Fruit fly (Drosophila melanogaster) whole organism, embryonic: ENCODE results near the gene CG7896.

ENCODE experiments used
- Bdp1 ChIP-seq: fragments of 200-800 bp; sonication (Bioruptor generic); optimal IDR thresholded peaks from 3 replicates; lab custom pipeline; 2016; ENCODE audit warnings: missing biosample characterization, missing genetic modification characterization
- CG11398 ChIP-seq: fragments of 200-800 bp; sonication (Bioruptor generic); optimal IDR thresholded peaks from 2 replicates; lab custom pipeline; 2016; ENCODE audit warnings: missing biosample characterization, missing genetic modification characterization
- CG12769 ChIP-seq: fragments of 200-800 bp; sonication (Bioruptor generic); optimal IDR thresholded peaks from 2 replicates; lab custom pipeline; 2019; ENCODE audit warnings: missing biosample characterization, mild to moderate bottlenecking, missing genetic modification characterization, moderate library complexity
- CG12942 ChIP-seq: fragments of 200-800 bp; sonication (Bioruptor generic); optimal IDR thresholded peaks from 3 replicates; lab custom pipeline; 2016; ENCODE audit warnings: missing biosample characterization, missing genetic modification characterization
- CG15601 ChIP-seq: fragments of 200-800 bp; sonication (Bioruptor generic); optimal IDR thresholded peaks from 3 replicates; lab custom pipeline; 2019; ENCODE audit warnings: missing biosample characterization, mild to moderate bottlenecking, missing genetic modification characterization, moderate library complexity
- CG17568 ChIP-seq: fragments of 200-800 bp; sonication (Bioruptor generic); optimal IDR thresholded peaks from 2 replicates; lab custom pipeline; 2018; ENCODE audit warnings: missing biosample characterization, mild to moderate bottlenecking, missing genetic modification characterization, moderate library complexity
- CG18619 ChIP-seq: fragments of 200-800 bp; sonication (Bioruptor generic); optimal IDR thresholded peaks from 3 replicates; lab custom pipeline; 2017; ENCODE audit warnings: missing biosample characterization, mild to moderate bottlenecking, missing genetic modification characterization
- CG2120 ChIP-seq: fragments of 200-800 bp; sonication (Bioruptor generic); optimal IDR thresholded peaks from 3 replicates; lab custom pipeline; 2016; ENCODE audit warnings: missing biosample characterization, missing genetic modification characterization
- CG2678 ChIP-seq: fragments of 200-800 bp; sonication (Bioruptor generic); optimal IDR thresholded peaks from 3 replicates; lab custom pipeline; 2019; ENCODE audit warnings: missing biosample characterization, mild to moderate bottlenecking, missing genetic modification characterization, moderate library complexity
- CG3065 ChIP-seq: fragments of 200-800 bp; sonication (Bioruptor generic); optimal IDR thresholded peaks from 2 replicates; lab custom pipeline; 2016; ENCODE audit warnings: missing biosample characterization, missing genetic modification characterization
- CG32532 ChIP-seq: fragments of 200-800 bp; sonication (Bioruptor generic); IDR thresholded peaks from 2 replicates; pipeline ENCODE4 v1.3.6; 2022; ENCODE audit warnings: missing biosample characterization, missing genetic modification characterization
- CG3995 ChIP-seq: fragments of 200-800 bp; sonication (Bioruptor generic); optimal IDR thresholded peaks from 3 replicates; lab custom pipeline; 2016; ENCODE audit warnings: missing biosample characterization, missing genetic modification characterization
- CG6791 ChIP-seq: fragments of 200-800 bp; sonication (Bioruptor generic); IDR thresholded peaks from 3 replicates; pipeline ENCODE4 v1.3.6; 2022; ENCODE audit warnings: missing biosample characterization, missing genetic modification characterization; ENCODE audit not compliant: partially characterized antibody
- CG7786 ChIP-seq: fragments of 200-800 bp; sonication (Bioruptor generic); optimal IDR thresholded peaks from 2 replicates; lab custom pipeline; 2016; ENCODE audit warnings: missing biosample characterization, missing genetic modification characterization
- CG7839 ChIP-seq: fragments of 200-800 bp; sonication (Bioruptor generic); optimal IDR thresholded peaks from 3 replicates; lab custom pipeline; 2018; ENCODE audit warnings: missing biosample characterization, mild to moderate bottlenecking, missing genetic modification characterization, moderate library complexity
- CG8089 ChIP-seq: fragments of 200-800 bp; sonication (Bioruptor generic); optimal IDR thresholded peaks from 3 replicates; lab custom pipeline; 2016; ENCODE audit warnings: missing biosample characterization, missing genetic modification characterization
- CG8290 ChIP-seq, 3 experiments: fragments of 200-800 bp; sonication (Bioruptor generic); optimal IDR thresholded peaks; 2 replicates each; lab custom pipeline; 2016 to 2019; ENCODE audit warnings: missing biosample characterization in 3 of 3, missing genetic modification characterization in 3 of 3, mild to moderate bottlenecking in 2 of 3, moderate library complexity in 1 of 3
- CG8478 ChIP-seq: fragments of >200 bp; optimal IDR thresholded peaks from 2 replicates; lab custom pipeline; 2018
- CG9215 ChIP-seq: fragments of 200-800 bp; sonication (Bioruptor generic); IDR thresholded peaks from 2 replicates; pipeline ENCODE4 v1.3.6; 2022; ENCODE audit warnings: missing biosample characterization, missing genetic modification characterization
- CG9876 ChIP-seq: fragments of 200-800 bp; sonication (Bioruptor generic); optimal IDR thresholded peaks from 2 replicates; lab custom pipeline; 2016; ENCODE audit warnings: missing biosample characterization, missing genetic modification characterization
- Gug ChIP-seq: fragments of 200-800 bp; sonication (Bioruptor generic); IDR thresholded peaks from 4 replicates; pipeline ENCODE4 v1.3.6; 2022; ENCODE audit warnings: missing biosample characterization, missing genetic modification characterization
- HHEX ChIP-seq: fragments of 200-800 bp; sonication (Bioruptor generic); optimal IDR thresholded peaks from 3 replicates; lab custom pipeline; 2017; ENCODE audit warnings: missing biosample characterization, mild to moderate bottlenecking, missing genetic modification characterization, missing genetic modification reagents
- HLH54F ChIP-seq: fragments of 200-800 bp; sonication (Bioruptor generic); optimal IDR thresholded peaks from 3 replicates; lab custom pipeline; 2016; ENCODE audit warnings: missing biosample characterization, missing genetic modification characterization
- Mrtf ChIP-seq: fragments of 200-800 bp; sonication (Bioruptor generic); IDR thresholded peaks from 3 replicates; pipeline ENCODE4 v1.3.6; 2022; ENCODE audit warnings: missing biosample characterization, missing genetic modification characterization
- Nf-YB ChIP-seq: fragments of 200-800 bp; sonication (Bioruptor generic); optimal IDR thresholded peaks from 3 replicates; lab custom pipeline; 2019; ENCODE audit warnings: missing biosample characterization, mild to moderate bottlenecking, missing genetic modification characterization, moderate library complexity
- NfI ChIP-seq: fragments of 200-800 bp; sonication (Bioruptor generic); optimal IDR thresholded peaks from 3 replicates; lab custom pipeline; 2018; ENCODE audit warnings: missing biosample characterization, mild to moderate bottlenecking, missing genetic modification characterization, moderate library complexity
- Opbp ChIP-seq: fragments of 200-800 bp; sonication (Bioruptor generic); IDR thresholded peaks from 3 replicates; pipeline ENCODE4 v1.3.6; 2022; ENCODE audit warnings: missing biosample characterization, missing genetic modification characterization; ENCODE audit not compliant: partially characterized antibody
- PHDP ChIP-seq: fragments of 200-800 bp; sonication (Bioruptor generic); optimal IDR thresholded peaks from 3 replicates; lab custom pipeline; 2018; ENCODE audit warnings: missing biosample characterization, mild to moderate bottlenecking, missing genetic modification characterization, moderate library complexity
- Sox102F ChIP-seq: fragments of 200-800 bp; sonication (Bioruptor generic); optimal IDR thresholded peaks from 2 replicates; lab custom pipeline; 2018; ENCODE audit warnings: missing biosample characterization, mild to moderate bottlenecking, missing genetic modification characterization, moderate library complexity
- Taf1 ChIP-seq: fragments of 200-800 bp; sonication (Bioruptor generic); IDR thresholded peaks from 2 replicates; pipeline ENCODE4 v1.3.6; 2022; ENCODE audit warnings: missing biosample characterization, missing genetic modification characterization
- Usf ChIP-seq: fragments of 200-800 bp; sonication (Bioruptor generic); optimal IDR thresholded peaks from 2 replicates; lab custom pipeline; 2017; ENCODE audit warnings: missing genotype, missing biosample characterization, missing genetic modification characterization
- bigmax ChIP-seq: fragments of 200-800 bp; sonication (Bioruptor generic); optimal IDR thresholded peaks from 2 replicates; lab custom pipeline; 2018; ENCODE audit warnings: missing biosample characterization, mild to moderate bottlenecking, missing genetic modification characterization
- chinmo ChIP-seq: fragments of 200-800 bp; sonication (Bioruptor generic); IDR thresholded peaks from 4 replicates; pipeline ENCODE4 v1.3.6; 2022; ENCODE audit warnings: missing biosample characterization, missing genetic modification characterization; ENCODE audit not compliant: partially characterized antibody
- croc ChIP-seq: fragments of 200-800 bp; sonication (Bioruptor generic); conservative IDR thresholded peaks from 3 replicates; pipeline ENCODE4 v1.3.6; 2022; ENCODE audit warnings: missing biosample characterization, missing genetic modification characterization
- dimm ChIP-seq: fragments of 200-800 bp; sonication (Bioruptor generic); IDR thresholded peaks from 2 replicates; pipeline ENCODE4 v1.3.6; 2022; ENCODE audit warnings: missing biosample characterization, missing genetic modification characterization
- dpn ChIP-seq, 2 experiments: fragments of 200-800 bp; sonication (Bioruptor generic); optimal IDR thresholded peaks; 3 replicates each; lab custom pipeline; 2016; ENCODE audit warnings: missing biosample characterization in 2 of 2, missing genetic modification characterization in 2 of 2
- exex ChIP-seq: fragments of 200-800 bp; sonication (Bioruptor generic); optimal IDR thresholded peaks from 4 replicates; lab custom pipeline; 2018; ENCODE audit warnings: missing biosample characterization, mild to moderate bottlenecking, missing genetic modification characterization, moderate library complexity
- fu2 ChIP-seq: fragments of 200-800 bp; sonication (Bioruptor generic); optimal IDR thresholded peaks from 2 replicates; lab custom pipeline; 2016; ENCODE audit warnings: missing biosample characterization, missing genetic modification characterization
- grn ChIP-seq: fragments of 200-800 bp; sonication (Bioruptor generic); optimal IDR thresholded peaks from 3 replicates; lab custom pipeline; 2017; ENCODE audit warnings: missing biosample characterization, missing genetic modification characterization
- h ChIP-seq: fragments of >200 bp; optimal IDR thresholded peaks from 2 replicates; lab custom pipeline; 2017
- hkb ChIP-seq, 2 experiments: fragments of 200-800 bp in 1 of 2; fragments of >200 bp in 1 of 2; sonication (Bioruptor generic) in 1 of 2; IDR thresholded peaks in 1 of 2; optimal IDR thresholded peaks in 1 of 2; 2 replicates each; pipeline versions ENCODE4 v1.3.6 to Lab custom; 2017 to 2022; ENCODE audit warnings: missing biosample characterization in 1 of 2, missing genetic modification characterization in 1 of 2
- lola ChIP-seq, 3 experiments: fragments of >200 bp in 2 of 3; fragments of 200-800 bp in 1 of 3; sonication (Bioruptor generic) in 1 of 3; optimal IDR thresholded peaks; 2 replicates each; lab custom pipeline; 2017 to 2019; ENCODE audit warnings: missing biosample characterization in 3 of 3, missing genetic modification characterization in 3 of 3, mild to moderate bottlenecking in 1 of 3, moderate library complexity in 1 of 3
- luna ChIP-seq: fragments of 200-800 bp; sonication (Bioruptor generic); optimal IDR thresholded peaks from 2 replicates; lab custom pipeline; 2016; ENCODE audit warnings: missing biosample characterization, missing genetic modification characterization
- maf-S ChIP-seq: fragments of 200-800 bp; sonication (Bioruptor generic); optimal IDR thresholded peaks from 2 replicates; lab custom pipeline; 2016; ENCODE audit warnings: missing biosample characterization, missing genetic modification characterization
- rib ChIP-seq: fragments of 200-800 bp; sonication (Bioruptor generic); IDR thresholded peaks from 2 replicates; pipeline ENCODE4 v1.3.6; 2022; ENCODE audit warnings: missing biosample characterization, missing genetic modification characterization
- run ChIP-seq: fragments of 200-800 bp; sonication (Bioruptor generic); optimal IDR thresholded peaks from 3 replicates; lab custom pipeline; 2018; ENCODE audit warnings: missing biosample characterization, mild to moderate bottlenecking, missing genetic modification characterization
- scrt ChIP-seq: fragments of 200-800 bp; sonication (Bioruptor generic); optimal IDR thresholded peaks from 2 replicates; lab custom pipeline; 2018; ENCODE audit warnings: missing biosample characterization, mild to moderate bottlenecking, missing genetic modification characterization, moderate library complexity
- sisA ChIP-seq: fragments of 200-800 bp; sonication (Bioruptor generic); IDR thresholded peaks from 2 replicates; pipeline ENCODE4 v1.3.6; 2022; ENCODE audit warnings: missing biosample characterization, missing genetic modification characterization
- unc-4 ChIP-seq: fragments of 200-800 bp; sonication (Bioruptor generic); IDR thresholded peaks from 2 replicates; pipeline ENCODE4 v1.3.6; 2022; ENCODE audit warnings: missing biosample characterization, missing genetic modification characterization; ENCODE audit not compliant: partially characterized antibody
- zen ChIP-seq: fragments of 200-800 bp; sonication (Bioruptor generic); optimal IDR thresholded peaks from 3 replicates; lab custom pipeline; 2018; ENCODE audit warnings: missing biosample characterization, mild to moderate bottlenecking, missing genetic modification characterization, moderate library complexity

CG7896 gene

DNA sequence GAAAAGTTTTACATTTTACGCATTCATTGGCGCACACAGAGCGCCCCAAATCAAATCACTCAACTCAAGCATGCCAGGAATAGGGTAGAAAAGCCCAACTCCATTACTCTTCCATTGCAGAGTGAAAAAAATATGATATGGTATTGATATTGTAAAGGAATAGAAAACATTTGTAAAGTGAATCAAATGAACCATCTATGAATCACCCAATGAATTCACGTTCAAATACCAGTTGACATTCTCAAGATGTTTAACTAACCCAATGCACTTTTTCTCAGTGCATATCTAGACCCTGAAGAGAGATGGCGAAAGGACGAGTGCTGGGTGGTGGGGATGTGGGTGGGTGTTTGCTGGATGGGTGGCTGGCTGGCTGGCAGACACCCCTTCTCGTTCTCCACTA lies 4.6 kb upstream of the CG7896 start (continued):
- no peak for TF ChIP-seq chinmo
- TF ChIP-seq Bdp1 (GFP tag; lab: Kevin White, UChicago): no peak
- no peak for TF ChIP-seq run (tag; lab: Kevin White, UChicago)
- TF ChIP-seq CG3995 (GFP tag; lab: Kevin White, UChicago): no peak
- TF ChIP-seq h (lab: Kevin White, UChicago): no peak
- no peak for TF ChIP-seq exex (tag; lab: Kevin White, UChicago)
- TF ChIP-seq Taf1: no peak; the same call in 1 of the 2 replicates
- TF ChIP-seq CG17568 (GFP tag; lab: Kevin White, UChicago): no peak
- no peak for TF ChIP-seq hkb (optimal IDR thresholded peaks at IDR 0.05; lab: Kevin White, UChicago)
- TF ChIP-seq hkb (GFP tag; IDR thresholded peaks at IDR 0.05; lab: Robert Waterston, UW): peak; percentile 59
- no peak for TF ChIP-seq CG12942 (GFP tag; lab: Kevin White, UChicago)
- peak; percentile 66 for TF ChIP-seq CG2678
- peak; percentile 18 for TF ChIP-seq NfI
- peak; percentile 26; the same call in 1 of the 2 replicates for TF ChIP-seq CG32532
- TF ChIP-seq CG3065 (GFP tag; lab: Kevin White, UChicago): no peak
- TF ChIP-seq PHDP: peak; percentile 29
- no peak for TF ChIP-seq zen
- no peak for TF ChIP-seq Nf-YB
- no peak for TF ChIP-seq Mrtf (GFP tag; lab: Robert Waterston, UW)
- TF ChIP-seq CG7786 (GFP tag; lab: Kevin White, UChicago): peak; percentile 8
- no peak for TF ChIP-seq CG8089 (GFP tag; lab: Kevin White, UChicago)
- TF ChIP-seq HLH54F (GFP tag; lab: Kevin White, UChicago): no peak
- TF ChIP-seq bigmax: no peak
- no peak; the same call in 1 of the 2 replicates for TF ChIP-seq sisA (GFP tag; lab: Robert Waterston, UW)
- peak; percentile 31 for TF ChIP-seq CG7839 (tag; lab: Kevin White, UChicago)
- TF ChIP-seq lola (GFP tag; optimal IDR thresholded peaks at IDR 0.05; lab: Kevin White, UChicago): no peak
- no peak for TF ChIP-seq CG9876 (GFP tag; lab: Kevin White, UChicago)
- TF ChIP-seq croc (GFP tag; lab: Robert Waterston, UW): 0 out of 3 replicates have a peak, but pooled peaks have one; percentile 17
- TF ChIP-seq CG2120 (GFP tag; lab: Kevin White, UChicago): peak; percentile 51
- no peak for TF ChIP-seq CG8478 (lab: Kevin White, UChicago)
- TF ChIP-seq dimm (GFP tag; lab: Robert Waterston, UW): no peak
- peak; percentile 47 for TF ChIP-seq Sox102F (GFP tag; lab: Kevin White, UChicago)
- TF ChIP-seq CG15601 (tag; lab: Kevin White, UChicago): no peak
- peak; percentile 32 for TF ChIP-seq scrt
- TF ChIP-seq CG18619 (GFP tag; lab: Kevin White, UChicago): no peak
- TF ChIP-seq fu2 (GFP tag; lab: Kevin White, UChicago): no peak
- TF ChIP-seq Gug (GFP tag; lab: Robert Waterston, UW): peak; percentile 4; the same call in 1 of the 4 replicates
- TF ChIP-seq CG12769 (tag; lab: Kevin White, UChicago): peak; percentile 68
- TF ChIP-seq CG6791 (GFP tag; lab: Robert Waterston, UW): no peak
- TF ChIP-seq maf-S: no peak
- no peak for TF ChIP-seq CG8290 (GFP tag; optimal IDR thresholded peaks at IDR 0.05; lab: Kevin White, UChicago)
- TF ChIP-seq CG8290 (tag; optimal IDR thresholded peaks at IDR 0.05; lab: Kevin White, UChicago): peak in 1 of 2 experiments; percentile 62
- no peak for TF ChIP-seq rib
- TF ChIP-seq luna (GFP tag; lab: Kevin White, UChicago): no peak
- TF ChIP-seq HHEX: peak; percentile 41
- TF ChIP-seq grn: no peak
- TF ChIP-seq CG11398: no peak
- TF ChIP-seq unc-4 (GFP tag; lab: Robert Waterston, UW): no peak
- no peak for TF ChIP-seq Usf (GFP tag; lab: Kevin White, UChicago)
- peak in 1 of 2 experiments; percentile 22 for TF ChIP-seq dpn (GFP tag; optimal IDR thresholded peaks at IDR 0.05; lab: Kevin White, UChicago)
- TF ChIP-seq Opbp (GFP tag; lab: Robert Waterston, UW): no peak
- TF ChIP-seq CG9215 (GFP tag; lab: Robert Waterston, UW): no peak
